Fruit fly (Drosophila melanogaster): ENCODE data around the gene mRRF2.

DNA sequence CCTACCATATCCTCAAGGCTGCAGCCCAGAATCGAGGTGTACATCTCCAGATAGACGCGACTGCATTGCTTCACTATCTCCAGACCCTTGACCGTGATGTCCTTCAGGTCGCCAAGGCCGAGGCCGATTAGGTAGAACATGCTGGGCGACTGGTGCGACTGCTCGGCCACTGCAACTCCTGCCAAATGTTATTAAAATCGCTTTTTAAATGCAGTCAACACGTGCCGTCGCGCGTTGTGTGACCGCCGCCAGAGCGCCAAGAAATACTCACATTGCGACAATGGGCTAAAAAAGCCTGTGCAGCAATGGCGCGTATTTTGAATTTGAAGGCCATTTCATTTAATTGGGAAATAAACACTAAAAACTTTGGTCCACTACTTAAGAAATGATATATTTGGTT, 30.5 kb upstream of the mRRF2 start, which contains the start of gene Dph5:
- no peak for TF ChIP-seq Lpt (GFP tag; optimal IDR thresholded peaks at IDR 0.05)
- TF ChIP-seq CG8119 (GFP tag; IDR thresholded peaks at IDR 0.05): no peak
- TF ChIP-seq salr (GFP tag; optimal IDR thresholded peaks at IDR 0.05): no peak
- no peak for TF ChIP-seq CG8319 (GFP tag; optimal IDR thresholded peaks at IDR 0.05)
- TF ChIP-seq CG7368 (GFP tag; optimal IDR thresholded peaks at IDR 0.05): no peak
- no peak for TF ChIP-seq CG8632 (GFP tag; optimal IDR thresholded peaks at IDR 0.05)
- TF ChIP-seq CG34406 (GFP tag; optimal IDR thresholded peaks at IDR 0.05): no peak
- TF ChIP-seq Sox102F (GFP tag; optimal IDR thresholded peaks at IDR 0.05): no peak
- no peak for TF ChIP-seq acj6 (GFP tag; optimal IDR thresholded peaks at IDR 0.05)
